Fruit fly (Drosophila melanogaster) whole organism, adult: ENCODE results near the gene Vm26Ab.

ENCODE experiments used
- CG11617 ChIP-seq: fragments of 200-800 bp; sonication (Bioruptor generic); optimal IDR thresholded peaks from 2 replicates; lab custom pipeline; 2017; ENCODE audit warnings: mild to moderate bottlenecking, missing biosample characterization, missing genetic modification reagents, missing genetic modification characterization
- CG12768 ChIP-seq: fragments of 200-800 bp; sonication (Bioruptor generic); optimal IDR thresholded peaks from 2 replicates; lab custom pipeline; 2017; ENCODE audit warnings: missing biosample characterization, missing genetic modification characterization, mild to moderate bottlenecking, moderate library complexity, missing genetic modification reagents
- CG14711 ChIP-seq: fragments of 200-800 bp; sonication (Bioruptor generic); optimal IDR thresholded peaks from 2 replicates; lab custom pipeline; 2018; ENCODE audit warnings: missing biosample characterization, mild to moderate bottlenecking, missing genetic modification characterization, moderate library complexity
- CG1620 ChIP-seq: fragments of 200-800 bp; sonication (Bioruptor generic); optimal IDR thresholded peaks from 2 replicates; lab custom pipeline; 2016; ENCODE audit warnings: missing biosample characterization, missing genetic modification characterization
- CG33017 ChIP-seq: fragments of 200-800 bp; sonication (Bioruptor generic); optimal IDR thresholded peaks from 2 replicates; lab custom pipeline; 2018; ENCODE audit warnings: missing biosample characterization, mild to moderate bottlenecking, missing genetic modification characterization, moderate library complexity
- CG5204 ChIP-seq: fragments of 200-800 bp; sonication (Bioruptor generic); optimal IDR thresholded peaks from 2 replicates; lab custom pipeline; 2016; ENCODE audit warnings: missing biosample characterization, missing genetic modification characterization
- CG7045 ChIP-seq: fragments of 200-800 bp; sonication (Bioruptor generic); optimal IDR thresholded peaks from 2 replicates; lab custom pipeline; 2017; ENCODE audit warnings: missing biosample characterization, mild to moderate bottlenecking, missing genetic modification characterization
- CG7101 ChIP-seq: fragments of 200-800 bp; sonication (Bioruptor generic); optimal IDR thresholded peaks from 2 replicates; lab custom pipeline; 2018; ENCODE audit warnings: missing biosample characterization, mild to moderate bottlenecking, missing genetic modification characterization, moderate library complexity
- Clk ChIP-seq: fragments of 200-800 bp; sonication (Bioruptor generic); optimal IDR thresholded peaks from 2 replicates; lab custom pipeline; 2017; ENCODE audit warnings: missing biosample characterization, missing genetic modification characterization
- Crg-1 ChIP-seq: fragments of 200-800 bp; sonication (Bioruptor generic); optimal IDR thresholded peaks from 2 replicates; lab custom pipeline; 2016; ENCODE audit warnings: missing biosample characterization, missing genetic modification characterization
- Hr96 ChIP-seq: fragments of 200-800 bp; sonication (Bioruptor generic); optimal IDR thresholded peaks from 2 replicates; lab custom pipeline; 2016; ENCODE audit warnings: missing biosample characterization, missing genetic modification characterization
- Mnt ChIP-seq: fragments of 200-800 bp; sonication (Bioruptor generic); optimal IDR thresholded peaks from 2 replicates; lab custom pipeline; 2016; ENCODE audit warnings: missing biosample characterization, mild to moderate bottlenecking, missing genetic modification characterization
- bab1 ChIP-seq: fragments of 200-800 bp; sonication (Bioruptor generic); optimal IDR thresholded peaks from 3 replicates; lab custom pipeline; 2019; ENCODE audit warnings: missing biosample characterization, mild to moderate bottlenecking, missing genetic modification characterization, moderate library complexity
- cic ChIP-seq: fragments of 200-800 bp; sonication (Bioruptor generic); optimal IDR thresholded peaks from 2 replicates; lab custom pipeline; 2017; ENCODE audit warnings: missing biosample characterization, mild to moderate bottlenecking, missing genetic modification characterization, moderate library complexity
- cnc ChIP-seq, 2 experiments: fragments of >200 bp; optimal IDR thresholded peaks; 2 replicates each; lab custom pipeline; 2017
- kay ChIP-seq: fragments of 200-800 bp; sonication (Bioruptor generic); peaks from one replicate; lab custom pipeline; 2016; ENCODE audit warnings: missing biosample characterization, missing genetic modification characterization, borderline replicate concordance
- ovo ChIP-seq: fragments of 200-800 bp; sonication (Bioruptor generic); optimal IDR thresholded peaks from 2 replicates; lab custom pipeline; 2016; ENCODE audit warnings: missing biosample characterization, missing genetic modification characterization
- pad ChIP-seq: fragments of 200-800 bp; sonication (Bioruptor generic); optimal IDR thresholded peaks from 3 replicates; lab custom pipeline; 2017; ENCODE audit warnings: missing biosample characterization, missing genetic modification characterization, mild to moderate bottlenecking, moderate library complexity, missing genetic modification reagents
- tj ChIP-seq: fragments of 200-800 bp; sonication (Bioruptor generic); optimal IDR thresholded peaks from 3 replicates; lab custom pipeline; 2017; ENCODE audit warnings: missing biosample characterization, mild to moderate bottlenecking, missing genetic modification characterization, moderate library complexity
- toe ChIP-seq: fragments of 200-800 bp; sonication (Bioruptor generic); optimal IDR thresholded peaks from 2 replicates; lab custom pipeline; 2016; ENCODE audit warnings: missing biosample characterization, missing genetic modification characterization

Vm26Ab gene

dm6 chr2L:5977729-5978078, 20.9 kb downstream of the Vm26Ab start:
- peak; percentile 91 for TF ChIP-seq kay (GFP tag; lab: Kevin White, UChicago)
- no peak for TF ChIP-seq ovo (GFP tag; lab: Kevin White, UChicago)
- no peak for TF ChIP-seq cnc (optimal IDR thresholded peaks at IDR 0.05; lab: Kevin White, UChicago)
- no peak for TF ChIP-seq CG7101 (tag; lab: Kevin White, UChicago)

dm6 chr2L:5978333-5979054, 21.7 kb downstream of the Vm26Ab start:
- TF ChIP-seq Mnt (GFP tag; lab: Kevin White, UChicago) (peak; percentile 58), pad (GFP tag; lab: Kevin White, UChicago) (peak; percentile 30), Crg-1 (peak; percentile 34), CG5204 (GFP tag; lab: Kevin White, UChicago) (no peak), toe (GFP tag; lab: Kevin White, UChicago) (no peak), cnc (optimal IDR thresholded peaks at IDR 0.05; lab: Kevin White, UChicago) (no peak), CG12768 (GFP tag; lab: Kevin White, UChicago) (peak; percentile 70), cic (GFP tag; lab: Kevin White, UChicago) (peak; percentile 40)

dm6 chr2L:5979055-5979399, 22.2 kb downstream of the Vm26Ab start:
- no peak for TF ChIP-seq CG5204 (GFP tag; lab: Kevin White, UChicago)
- peak; percentile 17 for TF ChIP-seq Crg-1

- TF ChIP-seq bab1 (GFP tag; lab: Kevin White, UChicago) (peak; percentile 78), tj (GFP tag; lab: Kevin White, UChicago) (peak; percentile 23), ovo (GFP tag; lab: Kevin White, UChicago) (peak; percentile 88), CG11617 (no peak), kay (GFP tag; lab: Kevin White, UChicago) (peak; percentile 100), CG7101 (tag; lab: Kevin White, UChicago) (peak; percentile 40), Mnt (GFP tag; lab: Kevin White, UChicago) (peak; percentile 68), pad (GFP tag; lab: Kevin White, UChicago) (peak; percentile 91), Clk (GFP tag; lab: Kevin White, UChicago) (no peak), CG7045 (no peak), CG12768 (GFP tag; lab: Kevin White, UChicago) (peak; percentile 76), toe (GFP tag; lab: Kevin White, UChicago) (no peak), Hr96 (GFP tag; lab: Kevin White, UChicago) (peak; percentile 46), CG14711 (tag; lab: Kevin White, UChicago) (peak; percentile 34), Crg-1 (peak; percentile 8), cic (GFP tag; lab: Kevin White, UChicago) (peak; percentile 5), CG5204 (GFP tag; lab: Kevin White, UChicago) (no peak), cnc (optimal IDR thresholded peaks at IDR 0.05; lab: Kevin White, UChicago) (no peak), CG33017 (tag; lab: Kevin White, UChicago) (peak; percentile 27), CG1620 (GFP tag; lab: Kevin White, UChicago) (no peak)
These were observed 23.4 kb downstream of the Vm26Ab start for dm6 chr2L:5979957-5980861.

dm6 chr2L:5980862-5981432, 24.1 kb downstream of the Vm26Ab start, which contains the start of gene chic:
chic (minus strand) TSS chr2L:5981018.
- TF ChIP-seq Crg-1 (no peak), tj (GFP tag; lab: Kevin White, UChicago) (no peak), Hr96 (GFP tag; lab: Kevin White, UChicago) (peak; percentile 68), Mnt (GFP tag; lab: Kevin White, UChicago) (peak; percentile 69), bab1 (GFP tag; lab: Kevin White, UChicago) (peak; percentile 68), CG1620 (GFP tag; lab: Kevin White, UChicago) (peak; percentile 72), CG7045 (peak; percentile 35), CG5204 (GFP tag; lab: Kevin White, UChicago) (peak; percentile 70), toe (GFP tag; lab: Kevin White, UChicago) (peak; percentile 76), CG12768 (GFP tag; lab: Kevin White, UChicago) (peak; percentile 3), pad (GFP tag; lab: Kevin White, UChicago) (no peak)
